Fruit fly (Drosophila melanogaster): Measurements from ENCODE around the gene CG9915.
A peak's percentile ranks its signal among the peaks of the same experiment; 100 is the strongest.

The CG9915 gene

DNA sequence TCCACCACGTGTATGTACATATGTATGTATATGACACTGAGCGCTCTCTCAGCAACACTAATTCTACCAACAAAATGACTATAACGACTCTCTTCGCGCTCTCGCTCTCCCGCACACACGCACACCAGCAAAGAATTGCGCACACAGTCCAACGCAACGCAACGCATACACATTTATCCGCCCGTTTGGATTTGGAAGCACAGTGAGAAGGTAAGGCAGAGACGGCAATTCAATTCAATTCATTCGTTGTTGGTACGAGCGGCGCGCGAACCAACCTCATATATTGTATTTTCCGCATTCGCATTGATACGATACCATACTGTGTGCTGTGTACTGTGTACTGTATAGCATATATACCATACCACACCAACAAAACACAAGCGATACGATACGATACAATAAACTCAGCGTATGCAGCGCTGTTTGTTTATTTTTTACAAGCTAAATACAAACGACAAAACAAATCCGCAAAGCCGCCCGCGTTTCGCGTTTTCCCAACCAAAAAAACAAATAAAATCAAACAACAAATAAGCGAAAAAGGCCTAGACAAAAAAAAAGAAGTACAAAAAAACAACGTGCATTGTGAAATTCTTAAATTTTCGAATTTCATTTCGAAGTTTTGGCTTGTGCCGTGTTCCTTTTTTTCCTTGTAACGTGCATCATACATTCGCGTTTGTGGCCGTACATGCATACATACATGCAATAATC, 20.6 kb upstream of the CG9915 start, which contains the start of the genes CG9921 and Dsp1 (continued):
- TF ChIP-seq Vsx1 (GFP tag; optimal IDR thresholded peaks at IDR 0.05) (no peak), CG11398 (GFP tag; optimal IDR thresholded peaks at IDR 0.05) (no peak), CG17829 (tag; optimal IDR thresholded peaks at IDR 0.05) (peak; percentile 1), esg (GFP tag; conservative IDR thresholded peaks at IDR 0.05) (no peak), amos (GFP tag; IDR thresholded peaks at IDR 0.05; ENCODE audit: partially characterized antibody) (peak; percentile 17; the same call in 1 of the 2 replicates), D19A (tag; optimal IDR thresholded peaks at IDR 0.05) (no peak), CG11456 (GFP tag; IDR thresholded peaks at IDR 0.05) (no peak), CG32532 (GFP tag; IDR thresholded peaks at IDR 0.05) (peak; percentile 25; the same call in 1 of the 2 replicates), CG9876 (GFP tag; optimal IDR thresholded peaks at IDR 0.05) (no peak), HLH3B (GFP tag; IDR thresholded peaks at IDR 0.05) (no peak), Lhr (GFP tag; optimal IDR thresholded peaks at IDR 0.05) (no peak), btn (GFP tag; optimal IDR thresholded peaks at IDR 0.05) (no peak), CG3065 (GFP tag; optimal IDR thresholded peaks at IDR 0.05) (no peak), Ets97D (GFP tag; optimal IDR thresholded peaks at IDR 0.05) (no peak), B-H1 (GFP tag; IDR thresholded peaks at IDR 0.05) (no peak), zfh2 (GFP tag; optimal IDR thresholded peaks at IDR 0.05) (no peak), CG12769 (tag; optimal IDR thresholded peaks at IDR 0.05) (no peak), twi (tag; optimal IDR thresholded peaks at IDR 0.05) (no peak), jing (GFP tag; optimal IDR thresholded peaks at IDR 0.05) (no peak), ap (GFP tag; IDR thresholded peaks at IDR 0.05) (no peak), CG5180 (GFP tag; optimal IDR thresholded peaks at IDR 0.05) (no peak), Optix (GFP tag; IDR thresholded peaks at IDR 0.05) (no peak), CG6791 (GFP tag; IDR thresholded peaks at IDR 0.05; ENCODE audit: partially characterized antibody) (no peak), tgo (GFP tag; IDR thresholded peaks at IDR 0.05) (no peak), dmrt11E (tag; optimal IDR thresholded peaks at IDR 0.05) (no peak), CG13123 (GFP tag; optimal IDR thresholded peaks at IDR 0.05) (no peak), CG7928 (GFP tag; optimal IDR thresholded peaks at IDR 0.05) (no peak), Dll (GFP tag; IDR thresholded peaks at IDR 0.05; ENCODE audit: partially characterized antibody) (no peak), fd96Cb (tag; optimal IDR thresholded peaks at IDR 0.05) (no peak), CG14965 (GFP tag; optimal IDR thresholded peaks at IDR 0.05; ENCODE audit: borderline replicate concordance) (no peak), Ravus (GFP tag; IDR thresholded peaks at IDR 0.05) (no peak), CG5953 (GFP tag; IDR thresholded peaks at IDR 0.05) (no peak), NC2β (GFP tag; optimal IDR thresholded peaks at IDR 0.05) (no peak), crc (GFP tag; optimal IDR thresholded peaks at IDR 0.05) (no peak), CG17186 (GFP tag; optimal IDR thresholded peaks at IDR 0.05) (no peak), usp (GFP tag; optimal IDR thresholded peaks at IDR 0.05) (no peak), CG4404 (GFP tag; IDR thresholded peaks at IDR 0.05) (no peak), CG2120 (GFP tag; optimal IDR thresholded peaks at IDR 0.05) (no peak), toy (GFP tag; IDR thresholded peaks at IDR 0.05) (no peak), CG10431 (GFP tag; optimal IDR thresholded peaks at IDR 0.05) (no peak), NC2α (GFP tag; optimal IDR thresholded peaks at IDR 0.05) (no peak), CG4820 (GFP tag; optimal IDR thresholded peaks at IDR 0.05) (no peak), gt (GFP tag; IDR thresholded peaks at IDR 0.05) (no peak), ssp (GFP tag; IDR thresholded peaks at IDR 0.05) (no peak), gfzf (GFP tag; optimal IDR thresholded peaks at IDR 0.05) (no peak), ind (GFP tag; optimal IDR thresholded peaks at IDR 0.05) (no peak), abd-A (tag; optimal IDR thresholded peaks at IDR 0.05) (no peak), CG14441 (GFP tag; IDR thresholded peaks at IDR 0.05) (no peak), fd102C (GFP tag; optimal IDR thresholded peaks at IDR 0.05) (no peak), jumu (GFP tag; optimal IDR thresholded peaks at IDR 0.05) (no peak), ken (GFP tag; IDR thresholded peaks at IDR 0.05) (no peak)

Data from whole organism, embryonic.